Fruit fly (Drosophila melanogaster): ENCODE data around the gene ZnT63C.

The ZnT63C gene

dm6 chr3L:3329763-3330162 lies 26.3 kb downstream of the ZnT63C start, which contains the start of gene CG14961:
Gene CG14961 (plus strand): TSS chr3L:3330063.
- no peak for TF ChIP-seq noc (tag; optimal IDR thresholded peaks at IDR 0.05)

dm6 chr3L:3334784-3335183 lies 31.3 kb downstream of the ZnT63C start, which contains the start of gene CG14969:
Gene CG14969 (minus strand): TSS chr3L:3334978.
- TF ChIP-seq noc (tag; optimal IDR thresholded peaks at IDR 0.05): no peak

- no peak for TF ChIP-seq noc (tag; optimal IDR thresholded peaks at IDR 0.05)
These were observed 32.2 kb downstream of the ZnT63C start, which contains the start of gene Drsl1 for dm6 chr3L:3335688-3336087. Gene Drsl1 (minus strand): TSS chr3L:3335788.

dm6 chr3L:3336368-3337164 lies 33.1 kb downstream of the ZnT63C start, which contains the start of the genes Drsl6 and kst:
Gene Drsl6 (minus strand): TSS chr3L:3336418.
Gene kst (plus strand): TSS chr3L:3336860.
- TF ChIP-seq noc (tag; optimal IDR thresholded peaks at IDR 0.05): peak; percentile 22

- no peak for TF ChIP-seq noc (tag; optimal IDR thresholded peaks at IDR 0.05)
These were observed 33.9 kb downstream of the ZnT63C start for dm6 chr3L:3337345-3337928.

dm6 chr3L:3338028-3338855 lies 34.7 kb downstream of the ZnT63C start:
- TF ChIP-seq noc (tag; optimal IDR thresholded peaks at IDR 0.05): no peak

- no peak for TF ChIP-seq noc (tag; optimal IDR thresholded peaks at IDR 0.05)
These were observed 35.5 kb downstream of the ZnT63C start for dm6 chr3L:3338882-3339590.

dm6 chr3L:3339695-3340226 lies 36.3 kb downstream of the ZnT63C start:
- no peak for TF ChIP-seq noc (tag; optimal IDR thresholded peaks at IDR 0.05)

- no peak for TF ChIP-seq noc (tag; optimal IDR thresholded peaks at IDR 0.05)
These were observed 38.9 kb downstream of the ZnT63C start for dm6 chr3L:3342307-3342940.

- TF ChIP-seq noc (tag; optimal IDR thresholded peaks at IDR 0.05): peak; percentile 29
These were observed 39.8 kb downstream of the ZnT63C start for dm6 chr3L:3343260-3343659.

dm6 chr3L:3344528-3344927 lies 41.0 kb downstream of the ZnT63C start:
- no peak for TF ChIP-seq noc (tag; optimal IDR thresholded peaks at IDR 0.05)

dm6 chr3L:3346294-3346693 lies 42.8 kb downstream of the ZnT63C start:
- TF ChIP-seq noc (tag; optimal IDR thresholded peaks at IDR 0.05): no peak

- peak; percentile 23 for TF ChIP-seq noc (tag; optimal IDR thresholded peaks at IDR 0.05)
These were observed 45.7 kb downstream of the ZnT63C start for dm6 chr3L:3348956-3349824.

dm6 chr3L:3349825-3350123 lies 46.3 kb downstream of the ZnT63C start:
- TF ChIP-seq noc (tag; optimal IDR thresholded peaks at IDR 0.05): no peak
